Fruit fly (Drosophila melanogaster) whole organism, embryonic: ENCODE results near the gene pav.

ENCODE experiments used
- CG1024 ChIP-seq: fragments of 200-800 bp; sonication (Bioruptor generic); IDR thresholded peaks from 2 replicates; pipeline ENCODE4 v1.3.6; 2022; ENCODE audit warnings: missing biosample characterization, missing genetic modification characterization
- CG10543 ChIP-seq: fragments of 200-800 bp; sonication (Bioruptor generic); optimal IDR thresholded peaks from 3 replicates; lab custom pipeline; 2017; ENCODE audit warnings: missing biosample characterization, mild to moderate bottlenecking, missing genetic modification characterization, moderate library complexity
- CG11560 ChIP-seq: fragments of 200-800 bp; sonication (Bioruptor generic); IDR thresholded peaks from 3 replicates; pipeline ENCODE4 v1.3.6; 2022; ENCODE audit warnings: missing biosample characterization, missing genetic modification characterization
- CG12769 ChIP-seq: fragments of 200-800 bp; sonication (Bioruptor generic); optimal IDR thresholded peaks from 2 replicates; lab custom pipeline; 2019; ENCODE audit warnings: missing biosample characterization, mild to moderate bottlenecking, missing genetic modification characterization, moderate library complexity
- CG14965 ChIP-seq: fragments of 200-800 bp; sonication (Bioruptor generic); optimal IDR thresholded peaks from 2 replicates; lab custom pipeline; 2016; ENCODE audit warnings: missing biosample characterization, missing genetic modification characterization, borderline replicate concordance
- CG15601 ChIP-seq: fragments of 200-800 bp; sonication (Bioruptor generic); optimal IDR thresholded peaks from 3 replicates; lab custom pipeline; 2019; ENCODE audit warnings: missing biosample characterization, mild to moderate bottlenecking, missing genetic modification characterization, moderate library complexity
- CG17186 ChIP-seq: fragments of 200-800 bp; sonication (Bioruptor generic); optimal IDR thresholded peaks from 3 replicates; lab custom pipeline; 2017; ENCODE audit warnings: missing biosample characterization, missing genetic modification reagents, missing genetic modification characterization
- CG17385 ChIP-seq: fragments of 200-800 bp; sonication (Bioruptor generic); optimal IDR thresholded peaks from 3 replicates; lab custom pipeline; 2018; ENCODE audit warnings: missing biosample characterization, mild to moderate bottlenecking, missing genetic modification characterization
- CG17568 ChIP-seq: fragments of 200-800 bp; sonication (Bioruptor generic); optimal IDR thresholded peaks from 2 replicates; lab custom pipeline; 2018; ENCODE audit warnings: missing biosample characterization, mild to moderate bottlenecking, missing genetic modification characterization, moderate library complexity
- CG17912 ChIP-seq: fragments of 200-800 bp; sonication (Bioruptor generic); optimal IDR thresholded peaks from 2 replicates; lab custom pipeline; 2018; ENCODE audit warnings: missing biosample characterization, mild to moderate bottlenecking, missing genetic modification characterization
- CG2202 ChIP-seq: fragments of 200-800 bp; sonication (Bioruptor generic); optimal IDR thresholded peaks from 2 replicates; lab custom pipeline; 2018; ENCODE audit warnings: missing biosample characterization, mild to moderate bottlenecking, missing genetic modification characterization
- CG31365 ChIP-seq: fragments of 200-800 bp; sonication (Bioruptor generic); optimal IDR thresholded peaks from 2 replicates; lab custom pipeline; 2018; ENCODE audit warnings: missing biosample characterization, mild to moderate bottlenecking, missing genetic modification characterization
- CG32532 ChIP-seq: fragments of 200-800 bp; sonication (Bioruptor generic); IDR thresholded peaks from 2 replicates; pipeline ENCODE4 v1.3.6; 2022; ENCODE audit warnings: missing biosample characterization, missing genetic modification characterization
- CG3407 ChIP-seq: fragments of 200-800 bp; sonication (Bioruptor generic); optimal IDR thresholded peaks from 2 replicates; lab custom pipeline; 2018; ENCODE audit warnings: missing biosample characterization, mild to moderate bottlenecking, missing genetic modification characterization
- CG4617 ChIP-seq: fragments of 200-800 bp; sonication (Bioruptor generic); optimal IDR thresholded peaks from 3 replicates; lab custom pipeline; 2016; ENCODE audit warnings: missing biosample characterization, missing genetic modification characterization, borderline replicate concordance
- CG4730 ChIP-seq: fragments of 200-800 bp; sonication (Bioruptor generic); IDR thresholded peaks from 2 replicates; pipeline ENCODE4 v1.3.6; 2022; ENCODE audit warnings: missing biosample characterization, missing genetic modification characterization
- CG5953 ChIP-seq: fragments of 200-800 bp; sonication (Bioruptor generic); IDR thresholded peaks from 2 replicates; pipeline ENCODE4 v1.3.6; 2022; ENCODE audit warnings: missing biosample characterization, missing genetic modification characterization
- CHES-1-like ChIP-seq: fragments of 200-800 bp; sonication (Bioruptor generic); optimal IDR thresholded peaks from 2 replicates; lab custom pipeline; 2016; ENCODE audit warnings: missing biosample characterization, missing genetic modification characterization
- CTCF ChIP-seq: fragments of 200-800 bp; sonication (Bioruptor generic); optimal IDR thresholded peaks from 2 replicates; lab custom pipeline; 2017; ENCODE audit warnings: missing biosample characterization, mild to moderate bottlenecking, missing genetic modification characterization, moderate library complexity
- CrebB ChIP-seq: fragments of 200-800 bp; sonication (Bioruptor generic); optimal IDR thresholded peaks from 3 replicates; lab custom pipeline; 2018; ENCODE audit warnings: missing biosample characterization, mild to moderate bottlenecking, missing genetic modification characterization
- Dbx ChIP-seq: fragments of 200-800 bp; sonication (Bioruptor generic); IDR thresholded peaks from 3 replicates; pipeline ENCODE4 v1.3.6; 2022; ENCODE audit warnings: missing biosample characterization, missing genetic modification characterization
- Dip2 ChIP-seq: fragments of 200-800 bp; sonication (Bioruptor generic); IDR thresholded peaks from 2 replicates; pipeline ENCODE4 v1.3.6; 2022; ENCODE audit warnings: missing biosample characterization, missing genetic modification characterization
- E2f2 ChIP-seq: fragments of 200-800 bp; sonication (Bioruptor generic); IDR thresholded peaks from 2 replicates; pipeline ENCODE4 v1.3.6; 2022; ENCODE audit warnings: missing biosample characterization, missing genetic modification characterization
- Eip74EF ChIP-seq, 2 experiments: fragments of 200-800 bp in 1 of 2; fragments of >200 bp in 1 of 2; sonication (Bioruptor generic) in 1 of 2; optimal IDR thresholded peaks; 2 replicates each; lab custom pipeline; 2017 to 2019; ENCODE audit warnings: missing biosample characterization in 2 of 2, missing genetic modification characterization in 2 of 2, mild to moderate bottlenecking in 1 of 2, moderate library complexity in 1 of 2
- Elba2 ChIP-seq: fragments of 200-800 bp; sonication (Bioruptor generic); optimal IDR thresholded peaks from 3 replicates; lab custom pipeline; 2016; ENCODE audit warnings: missing biosample characterization, missing genetic modification characterization
- HLH54F ChIP-seq: fragments of 200-800 bp; sonication (Bioruptor generic); optimal IDR thresholded peaks from 3 replicates; lab custom pipeline; 2016; ENCODE audit warnings: missing biosample characterization, missing genetic modification characterization
- Hey ChIP-seq: fragments of 200-800 bp; sonication (Bioruptor generic); optimal IDR thresholded peaks from 3 replicates; lab custom pipeline; 2018; ENCODE audit warnings: missing biosample characterization, mild to moderate bottlenecking, missing genetic modification characterization
- HmgZ ChIP-seq: fragments of 200-800 bp; sonication (Bioruptor generic); optimal IDR thresholded peaks from 2 replicates; lab custom pipeline; 2018; ENCODE audit warnings: missing biosample characterization, mild to moderate bottlenecking, missing genetic modification characterization
- Hsf ChIP-seq: fragments of 200-800 bp; sonication (Bioruptor generic); optimal IDR thresholded peaks from 3 replicates; lab custom pipeline; 2016; ENCODE audit warnings: missing biosample characterization, missing genetic modification characterization
- Med ChIP-seq: fragments of 200-800 bp; sonication (Bioruptor generic); peaks from one replicate; lab custom pipeline; 2016; ENCODE audit warnings: missing biosample characterization, missing genetic modification characterization, mild to moderate bottlenecking, inconsistent platforms, moderate library complexity
- Sin3A ChIP-seq: fragments of >200 bp; optimal IDR thresholded peaks from 2 replicates; lab custom pipeline; 2018
- ac ChIP-seq: fragments of 200-800 bp; sonication (Bioruptor generic); optimal IDR thresholded peaks from 3 replicates; lab custom pipeline; 2017; ENCODE audit warnings: missing biosample characterization, mild to moderate bottlenecking, missing genetic modification characterization
- caup ChIP-seq: fragments of 200-800 bp; sonication (Bioruptor generic); optimal IDR thresholded peaks from 3 replicates; lab custom pipeline; 2017; ENCODE audit warnings: missing biosample characterization, mild to moderate bottlenecking, missing genetic modification characterization, moderate library complexity; ENCODE audit not compliant: severe bottlenecking
- crp ChIP-seq, 2 experiments: fragments of 200-800 bp; sonication (Bioruptor generic); optimal IDR thresholded peaks; 2 replicates in 1 of 2; 3 replicates in 1 of 2; lab custom pipeline; 2017; ENCODE audit warnings: missing biosample characterization in 2 of 2, missing genetic modification characterization in 2 of 2, mild to moderate bottlenecking in 1 of 2, moderate library complexity in 1 of 2
- gfzf ChIP-seq: fragments of 200-800 bp; sonication (Bioruptor generic); optimal IDR thresholded peaks from 2 replicates; lab custom pipeline; 2016; ENCODE audit warnings: missing biosample characterization, mild to moderate bottlenecking, missing genetic modification characterization, moderate library complexity
- grau ChIP-seq: fragments of 200-800 bp; optimal IDR thresholded peaks from 3 replicates; lab custom pipeline; 2019; ENCODE audit warnings: missing biosample characterization, mild to moderate bottlenecking, missing genetic modification characterization, moderate library complexity
- insv ChIP-seq, 2 experiments: fragments of 200-800 bp; sonication (Bioruptor generic); optimal IDR thresholded peaks; 3 replicates each; lab custom pipeline; 2016 to 2018; ENCODE audit warnings: missing biosample characterization in 2 of 2, missing genetic modification characterization in 2 of 2
- kni ChIP-seq: fragments of 200-800 bp; sonication (Bioruptor generic); optimal IDR thresholded peaks from 3 replicates; lab custom pipeline; 2017; ENCODE audit warnings: mild to moderate bottlenecking, missing biosample characterization, missing genetic modification reagents, missing genetic modification characterization
- lab ChIP-seq: fragments of 200-800 bp; sonication (Bioruptor generic); optimal IDR thresholded peaks from 3 replicates; lab custom pipeline; 2017; ENCODE audit warnings: missing biosample characterization, missing genetic modification characterization, mild to moderate bottlenecking, moderate library complexity, missing genetic modification reagents
- mirr ChIP-seq: fragments of 200-800 bp; sonication (Bioruptor generic); optimal IDR thresholded peaks from 3 replicates; lab custom pipeline; 2018; ENCODE audit warnings: missing biosample characterization, mild to moderate bottlenecking, missing genetic modification characterization
- nmo ChIP-seq: fragments of 200-800 bp; sonication (Bioruptor generic); optimal IDR thresholded peaks from 2 replicates; lab custom pipeline; 2018; ENCODE audit warnings: missing biosample characterization, mild to moderate bottlenecking, missing genetic modification characterization, moderate library complexity
- otp ChIP-seq: fragments of 200-800 bp; sonication (Bioruptor generic); IDR thresholded peaks from 3 replicates; pipeline ENCODE4, ENCODE4 v1.3.6; 2022; ENCODE audit warnings: missing biosample characterization, missing genetic modification characterization
- pzg ChIP-seq: fragments of 200-800 bp; sonication (Bioruptor generic); optimal IDR thresholded peaks from 3 replicates; lab custom pipeline; 2018; ENCODE audit warnings: missing biosample characterization, mild to moderate bottlenecking, missing genetic modification characterization, moderate library complexity
- sens ChIP-seq: fragments of 200-800 bp; sonication (Bioruptor generic); peaks from one replicate; lab custom pipeline; 2016; ENCODE audit warnings: missing biosample characterization, missing genetic modification characterization
- slbo ChIP-seq: fragments of 200-800 bp; sonication (Bioruptor generic); IDR thresholded peaks from 2 replicates; pipeline ENCODE4 v1.3.6; 2022; ENCODE audit warnings: missing biosample characterization, missing genetic modification characterization
- sr ChIP-seq: fragments of 200-800 bp; sonication (Bioruptor generic); IDR thresholded peaks from 3 replicates; pipeline ENCODE4 v1.3.6; 2022; ENCODE audit warnings: missing biosample characterization, missing genetic modification characterization
- stwl ChIP-seq: fragments of 200-800 bp; sonication (Bioruptor generic); optimal IDR thresholded peaks from 3 replicates; lab custom pipeline; 2018; ENCODE audit warnings: missing biosample characterization, mild to moderate bottlenecking, missing genetic modification characterization, moderate library complexity
- tll ChIP-seq, 2 experiments: fragments of 200-800 bp in 1 of 2; fragments of >200 bp in 1 of 2; sonication (Bioruptor generic) in 1 of 2; optimal IDR thresholded peaks; 2 replicates each; lab custom pipeline; 2017 to 2019; ENCODE audit warnings: missing biosample characterization in 2 of 2, missing genetic modification characterization in 2 of 2, mild to moderate bottlenecking in 1 of 2, moderate library complexity in 1 of 2

pav gene

dm6 chr3L:4193730-4194649 lies 48.5 kb upstream of the pav start, which contains the start of gene CG43367 (continued):
- TF ChIP-seq CG15601 (no peak), CG17186 (GFP tag; lab: Kevin White, UChicago) (peak; percentile 15), otp (GFP tag; lab: Robert Waterston, UW) (0 out of 3 replicates have a peak, but pooled peaks have one; percentile 25), CG17385 (GFP tag; lab: Kevin White, UChicago) (peak; percentile 99), mirr (no peak), CG4617 (GFP tag; lab: Kevin White, UChicago) (peak; percentile 29), CG17568 (GFP tag; lab: Kevin White, UChicago) (no peak), CrebB (tag; lab: Kevin White, UChicago) (no peak), sens (GFP tag; lab: Kevin White, UChicago) (no peak), Elba2 (GFP tag; lab: Kevin White, UChicago) (peak; percentile 82), CG31365 (tag; lab: Kevin White, UChicago) (no peak), CG3407 (GFP tag; lab: Kevin White, UChicago) (peak; percentile 57), CG17912 (peak; percentile 22), CG14965 (GFP tag; lab: Kevin White, UChicago) (no peak), Eip74EF (GFP tag; optimal IDR thresholded peaks at IDR 0.05; lab: Kevin White, UChicago) (no peak), Hey (no peak), grau (no peak), Dbx (GFP tag; lab: Robert Waterston, UW) (0 out of 3 replicates have a peak, but pooled peaks have one; percentile 15), slbo (peak; percentile 41; the same call in 1 of the 2 replicates), HmgZ (tag; lab: Kevin White, UChicago) (peak; percentile 45), crp (GFP tag; optimal IDR thresholded peaks at IDR 0.05; lab: Kevin White, UChicago) (peak; percentile 94 to 98), ac (GFP tag; lab: Kevin White, UChicago) (no peak), pzg (GFP tag; lab: Kevin White, UChicago) (peak; percentile 82), Sin3A (lab: Kevin White, UChicago) (peak; percentile 27), lab (GFP tag; lab: Kevin White, UChicago) (peak; percentile 39), HLH54F (GFP tag; lab: Kevin White, UChicago) (peak; percentile 18), Med (GFP tag; lab: Kevin White, UChicago) (peak; percentile 89), caup (no peak), Dip2 (GFP tag; lab: Robert Waterston, UW) (no peak), E2f2 (GFP tag; lab: Robert Waterston, UW) (peak; percentile 97), CHES-1-like (GFP tag; lab: Kevin White, UChicago) (peak; percentile 11), sr (peak; percentile 77), CTCF (GFP tag; lab: Kevin White, UChicago) (peak; percentile 2), nmo (GFP tag; lab: Kevin White, UChicago) (peak; percentile 15), tll (GFP tag; optimal IDR thresholded peaks at IDR 0.05; lab: Kevin White, UChicago) (peak in 1 of 2 experiments; percentile 34), CG32532 (GFP tag; lab: Robert Waterston, UW) (peak; percentile 32; the same call in 1 of the 2 replicates), Hsf (no peak), CG5953 (GFP tag; lab: Robert Waterston, UW) (no peak), CG12769 (tag; lab: Kevin White, UChicago) (no peak), stwl (peak; percentile 50), CG1024 (no peak), CG10543 (GFP tag; lab: Kevin White, UChicago) (no peak), kni (GFP tag; lab: Kevin White, UChicago) (peak; percentile 60), CG4730 (GFP tag; lab: Robert Waterston, UW) (no peak), CG2202 (tag; lab: Kevin White, UChicago) (no peak), insv (GFP tag; optimal IDR thresholded peaks at IDR 0.05; lab: Kevin White, UChicago) (peak in 1 of 2 experiments; percentile 47), CG11560 (tag; lab: Robert Waterston, UW) (no peak), gfzf (GFP tag; lab: Kevin White, UChicago) (peak; percentile 47)
